Fruit fly (Drosophila melanogaster) whole organism, adult: ENCODE measurements around the gene dlp.

Experiments
- CG33017 ChIP-seq: fragments of 200-800 bp; sonication (Bioruptor generic); optimal IDR thresholded peaks from 2 replicates; lab custom pipeline; 2018; ENCODE audit warnings: missing biosample characterization, mild to moderate bottlenecking, missing genetic modification characterization, moderate library complexity
- Crg-1 ChIP-seq: fragments of 200-800 bp; sonication (Bioruptor generic); optimal IDR thresholded peaks from 2 replicates; lab custom pipeline; 2016; ENCODE audit warnings: missing biosample characterization, missing genetic modification characterization
- kay ChIP-seq: fragments of 200-800 bp; sonication (Bioruptor generic); peaks from one replicate; lab custom pipeline; 2016; ENCODE audit warnings: missing biosample characterization, missing genetic modification characterization, borderline replicate concordance
- ovo ChIP-seq: fragments of 200-800 bp; sonication (Bioruptor generic); optimal IDR thresholded peaks from 2 replicates; lab custom pipeline; 2016; ENCODE audit warnings: missing biosample characterization, missing genetic modification characterization

DNA sequence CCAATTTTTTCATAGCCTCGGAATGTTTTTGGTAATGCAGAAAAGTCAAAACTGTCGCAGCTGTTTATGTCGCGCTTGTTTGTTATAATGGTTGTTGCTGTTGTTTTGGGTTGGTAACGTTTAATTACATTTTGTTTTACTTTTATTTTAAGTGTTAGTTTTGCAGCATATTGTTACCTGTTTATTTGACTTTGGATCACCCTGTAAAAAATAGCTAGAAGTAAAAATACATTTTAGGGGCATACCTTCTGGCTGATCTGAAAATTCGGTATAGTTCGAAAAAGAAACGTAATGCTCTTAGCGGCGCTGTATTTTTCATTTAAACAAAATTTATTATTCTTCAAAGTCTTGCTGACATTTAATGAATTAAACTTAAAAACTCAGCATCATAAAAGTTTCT is 24.8 kb upstream of the dlp start:
- no peak for TF ChIP-seq ovo (GFP tag; lab: Kevin White, UChicago)
- no peak for TF ChIP-seq Crg-1
- TF ChIP-seq kay (GFP tag; lab: Kevin White, UChicago): no peak
- TF ChIP-seq CG33017 (tag; lab: Kevin White, UChicago): no peak
